Worm (Caenorhabditis elegans) whole organism, young adult: ENCODE data around the gene ani-2.

ENCODE experiments used
- B0019.2 ChIP-seq: fragments of 200-800 bp; sonication (Bioruptor generic); conservative IDR thresholded peaks from 2 replicates; pipeline ENCODE4 v1.3.6; 2022; ENCODE audit warnings: missing genetic modification reagents, missing genetic modification characterization, missing compliant biosample characterization
- B0035.1 ChIP-seq: sonication (generic microtip); optimal IDR thresholded peaks from 2 replicates; lab custom pipeline; 2016; ENCODE audit warnings: missing genetic modification characterization, mild to moderate bottlenecking, missing compliant biosample characterization, missing genotype, missing genetic modification reagents
- D2030.7 ChIP-seq: fragments of 200-800 bp; sonication (Bioruptor generic); IDR thresholded peaks from 2 replicates; pipeline ENCODE4 v1.3.6; 2022; ENCODE audit warnings: missing genetic modification reagents, missing genetic modification characterization, missing compliant biosample characterization
- F10E7.11 ChIP-seq: sonication (generic microtip); optimal IDR thresholded peaks from 2 replicates; lab custom pipeline; 2017; ENCODE audit warnings: mild to moderate bottlenecking, missing genetic modification characterization, moderate library complexity, missing compliant biosample characterization
- F33H1.4 ChIP-seq: fragments of 200-800 bp; sonication (Bioruptor generic); IDR thresholded peaks from 2 replicates; pipeline ENCODE4 v1.3.6; 2022; ENCODE audit warnings: missing genetic modification reagents, missing genetic modification characterization, missing compliant biosample characterization
- F37B4.10 ChIP-seq: fragments of 200-800 bp; sonication (Bioruptor generic); IDR thresholded peaks from 2 replicates; pipeline ENCODE4 v1.3.6; 2022; ENCODE audit warnings: missing genetic modification characterization, missing compliant biosample characterization
- F39B2.1 ChIP-seq: fragments of 200-800 bp; sonication (Bioruptor generic); IDR thresholded peaks from 2 replicates; pipeline ENCODE4 v1.3.6; 2022; ENCODE audit warnings: missing genetic modification reagents, missing genetic modification characterization, missing compliant biosample characterization
- F49E8.2 ChIP-seq: sonication (generic microtip); optimal IDR thresholded peaks from 3 replicates; lab custom pipeline; 2017; ENCODE audit warnings: missing genetic modification characterization, mild to moderate bottlenecking, missing compliant biosample characterization, antibody characterized with exemption, moderate library complexity; ENCODE audit not compliant: insufficient read depth
- Y67H2A.10 ChIP-seq: fragments of 200-800 bp; sonication (Bioruptor generic); conservative IDR thresholded peaks from 2 replicates; pipeline ENCODE4 v1.3.6; 2022; ENCODE audit warnings: missing genetic modification reagents, missing genetic modification characterization, missing compliant biosample characterization
- Y79H2A.3 ChIP-seq: fragments of 200-800 bp; sonication (Bioruptor generic); conservative IDR thresholded peaks from 2 replicates; pipeline ENCODE4 v1.3.6; 2022; ENCODE audit warnings: missing genetic modification reagents, missing genetic modification characterization, missing compliant biosample characterization
- Y95B8A.8 ChIP-seq: fragments of 200-800 bp; sonication (Bioruptor generic); IDR thresholded peaks from 2 replicates; pipeline ENCODE4 v1.3.6; 2022; ENCODE audit warnings: missing genetic modification reagents, missing genetic modification characterization, missing compliant biosample characterization
- ZK185.1 ChIP-seq: sonication (generic microtip); optimal IDR thresholded peaks from 2 replicates; lab custom pipeline; 2016; ENCODE audit warnings: mild to moderate bottlenecking, missing genetic modification characterization, missing compliant biosample characterization; ENCODE audit not compliant: poor library complexity, severe bottlenecking
- ama-1 ChIP-seq, 3 experiments: fragments of 150-350 bp in 1 of 3; sonication (generic microtip) in 2 of 3; optimal IDR thresholded peaks; 2 replicates each; lab custom pipeline; 2014 to 2018; ENCODE audit warnings: missing biosample characterization in 2 of 3, missing genetic modification characterization in 2 of 3, missing genetic modification reagents in 2 of 3
- cebp-1 ChIP-seq, 2 experiments: fragments of 200-800 bp in 1 of 2; sonication (Bioruptor generic) in 1 of 2; sonication (generic microtip) in 1 of 2; IDR thresholded peaks in 1 of 2; optimal IDR thresholded peaks in 1 of 2; 2 replicates each; pipeline versions ENCODE4 v1.3.6 to Lab custom; 2017 to 2022; ENCODE audit warnings: missing compliant biosample characterization in 2 of 2, missing genetic modification characterization in 2 of 2, mild to moderate bottlenecking in 1 of 2, missing genetic modification reagents in 1 of 2, moderate library complexity in 1 of 2
- dox-1 ChIP-seq: fragments of 200-800 bp; sonication (Bioruptor generic); IDR thresholded peaks from 2 replicates; pipeline ENCODE4 v1.3.6; 2022; ENCODE audit warnings: missing genetic modification reagents, missing genetic modification characterization, missing compliant biosample characterization
- dpff-1 ChIP-seq: sonication (generic microtip); optimal IDR thresholded peaks from 2 replicates; lab custom pipeline; 2017; ENCODE audit warnings: mild to moderate bottlenecking, missing genetic modification characterization, missing compliant biosample characterization
- dpl-1 ChIP-seq: fragments of 150-350 bp; optimal IDR thresholded peaks from 2 replicates; lab custom pipeline; 2014; ENCODE audit warnings: missing biosample characterization, missing genetic modification reagents, missing genetic modification characterization
- egl-44 ChIP-seq: fragments of 200-800 bp; sonication (Bioruptor generic); IDR thresholded peaks from 2 replicates; pipeline ENCODE4 v1.3.6; 2022; ENCODE audit warnings: missing genetic modification reagents, missing genetic modification characterization, missing compliant biosample characterization
- egrh-3 ChIP-seq: fragments of 200-800 bp; sonication (Bioruptor generic); IDR thresholded peaks from 2 replicates; pipeline ENCODE4 v1.3.6; 2022; ENCODE audit warnings: missing genetic modification reagents, missing genetic modification characterization, missing compliant biosample characterization
- fkh-3 ChIP-seq: sonication (generic microtip); optimal IDR thresholded peaks from 2 replicates; lab custom pipeline; 2016; ENCODE audit warnings: mild to moderate bottlenecking, missing genetic modification characterization, missing compliant biosample characterization
- gei-17 ChIP-seq: fragments of 200-800 bp; sonication (Bioruptor generic); optimal IDR thresholded peaks from 2 replicates; lab custom pipeline; 2018; ENCODE audit warnings: mild to moderate bottlenecking, missing genetic modification characterization, missing compliant biosample characterization
- hlh-12 ChIP-seq: sonication (generic microtip); optimal IDR thresholded peaks from 2 replicates; lab custom pipeline; 2016; ENCODE audit warnings: missing genetic modification characterization, missing compliant biosample characterization
- let-526 ChIP-seq: fragments of 200-800 bp; sonication (Bioruptor generic); IDR thresholded peaks from 2 replicates; pipeline ENCODE4 v1.3.6; 2022; ENCODE audit warnings: missing genetic modification reagents, missing genetic modification characterization, missing compliant biosample characterization
- let-607 ChIP-seq, 2 experiments: fragments of 200-800 bp in 1 of 2; sonication (Bioruptor generic) in 1 of 2; sonication (generic microtip) in 1 of 2; optimal IDR thresholded peaks; 2 replicates each; lab custom pipeline; 2016 to 2018; ENCODE audit warnings: mild to moderate bottlenecking in 2 of 2, missing compliant biosample characterization in 2 of 2, missing genetic modification characterization in 2 of 2, moderate library complexity in 2 of 2, missing genotype in 1 of 2
- lin-54 ChIP-seq: fragments of 200-800 bp; sonication (Bioruptor generic); optimal IDR thresholded peaks from 2 replicates; lab custom pipeline; 2018; ENCODE audit warnings: mild to moderate bottlenecking, missing genetic modification characterization, missing compliant biosample characterization
- lir-1 ChIP-seq: fragments of 200-800 bp; sonication (Bioruptor generic); conservative IDR thresholded peaks from 2 replicates; pipeline ENCODE4 v1.3.6; 2022; ENCODE audit warnings: missing genetic modification reagents, missing genetic modification characterization, missing compliant biosample characterization
- madf-8 ChIP-seq: fragments of 200-800 bp; sonication (Bioruptor generic); conservative IDR thresholded peaks from 2 replicates; pipeline ENCODE4 v1.3.6; 2022; ENCODE audit warnings: missing genetic modification reagents, missing genetic modification characterization, missing compliant biosample characterization
- nhr-120 ChIP-seq: fragments of 200-800 bp; sonication (Bioruptor generic); IDR thresholded peaks from 2 replicates; pipeline ENCODE4 v1.3.6; 2022; ENCODE audit warnings: missing genetic modification characterization, missing compliant biosample characterization
- nhr-80 ChIP-seq: sonication (generic microtip); optimal IDR thresholded peaks from 2 replicates; lab custom pipeline; 2016; ENCODE audit warnings: missing genetic modification characterization, missing compliant biosample characterization
- rec-8 ChIP-seq, 2 experiments: sonication (generic microtip); optimal IDR thresholded peaks; 2 replicates each; lab custom pipeline; 2016; ENCODE audit warnings: mild to moderate bottlenecking in 2 of 2, missing genetic modification characterization in 2 of 2, missing genetic modification reagents in 2 of 2, missing genotype in 2 of 2, missing biosample characterization in 1 of 2, missing compliant biosample characterization in 1 of 2, moderate library complexity in 1 of 2
- snpc-4 ChIP-seq, 5 experiments: fragments of 150-350 bp in 1 of 5; sonication (generic microtip) in 4 of 5; optimal IDR thresholded peaks; 2 replicates each; lab custom pipeline; 2014 to 2018; ENCODE audit warnings: missing genetic modification characterization in 5 of 5, missing biosample characterization in 3 of 5, antibody characterized with exemption in 2 of 5, mild to moderate bottlenecking in 2 of 5, missing compliant biosample characterization in 2 of 5, missing genotype in 2 of 5, moderate library complexity in 2 of 5, missing genetic modification reagents in 1 of 5
- tlf-1 ChIP-seq: fragments of 200-800 bp; sonication (Bioruptor generic); optimal IDR thresholded peaks from 2 replicates; lab custom pipeline; 2018; ENCODE audit warnings: mild to moderate bottlenecking, missing genetic modification characterization, missing compliant biosample characterization
- zim-3 ChIP-seq: sonication (generic microtip); optimal IDR thresholded peaks from 2 replicates; lab custom pipeline; 2017; ENCODE audit warnings: mild to moderate bottlenecking, missing genetic modification characterization, moderate library complexity, missing compliant biosample characterization
- ztf-18 ChIP-seq: sonication (generic microtip); optimal IDR thresholded peaks from 2 replicates; lab custom pipeline; 2016; ENCODE audit warnings: missing genotype, mild to moderate bottlenecking, missing genetic modification characterization, missing compliant biosample characterization
- ztf-26 ChIP-seq: sonication (generic microtip); optimal IDR thresholded peaks from 2 replicates; lab custom pipeline; 2017; ENCODE audit warnings: missing genetic modification characterization, missing compliant biosample characterization

The ani-2 gene

ce11 chrII:6383183-6383695 lies 18.1 kb upstream of the ani-2 start, which contains the start of gene F58F12.1 (continued):
- peak; percentile 27 for TF ChIP-seq snpc-4 (GFP tag; optimal IDR thresholded peaks at IDR 0.05; lab: Kevin White, UChicago)
- TF ChIP-seq snpc-4 (tag; optimal IDR thresholded peaks at IDR 0.05; lab: Kevin White, UChicago): peak in 2 of 4 experiments; percentile 24 to 57
- TF ChIP-seq cebp-1 (GFP tag; IDR thresholded peaks at IDR 0.05; lab: Robert Waterston, UW): no peak
- peak; percentile 10 for TF ChIP-seq cebp-1 (tag; optimal IDR thresholded peaks at IDR 0.05; lab: Kevin White, UChicago)
- TF ChIP-seq dpff-1 (tag; lab: Kevin White, UChicago): no peak
- 0 out of 2 replicates have a peak, but pooled peaks have one; percentile 25 for TF ChIP-seq Y67H2A.10
- TF ChIP-seq tlf-1 (GFP tag; lab: Kevin White, UChicago): peak; percentile 5
- no peak for TF ChIP-seq B0019.2 (GFP tag; lab: Robert Waterston, UW)
- peak; percentile 63 for TF ChIP-seq ZK185.1
- TF ChIP-seq ztf-18 (tag; lab: Kevin White, UChicago): peak; percentile 41
- no peak for TF ChIP-seq rec-8 (tag; optimal IDR thresholded peaks at IDR 0.05; lab: Kevin White, UChicago)
- TF ChIP-seq F33H1.4 (GFP tag; lab: Robert Waterston, UW): peak; percentile 15; the same call in 1 of the 2 replicates
- no peak for TF ChIP-seq madf-8 (GFP tag; lab: Robert Waterston, UW)
- TF ChIP-seq let-607 (tag; optimal IDR thresholded peaks at IDR 0.05; lab: Kevin White, UChicago): no peak

DNA sequence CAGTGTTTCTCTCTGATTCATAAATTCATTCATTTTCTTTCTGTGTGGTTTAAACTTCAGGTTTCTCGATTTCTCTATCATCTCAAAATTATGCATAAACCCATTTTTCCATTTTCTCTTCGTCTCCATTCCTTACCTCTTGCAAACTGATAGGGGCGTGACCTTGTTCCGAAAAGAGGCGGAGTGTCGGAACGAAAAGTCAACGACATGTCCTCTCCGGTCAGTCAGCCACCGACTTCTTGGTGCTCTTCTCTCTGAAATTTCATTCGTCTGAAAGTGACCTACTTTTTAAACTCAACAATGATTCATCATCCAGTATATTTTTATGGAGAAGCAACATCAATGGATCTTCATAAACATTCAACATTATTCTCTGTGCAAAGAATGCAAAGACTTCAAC lies 15.7 kb upstream of the ani-2 start, which contains the start of gene F58F12.12:
Gene F58F12.12 (plus strand): TSS at position 301 of the 400 bp plus-strand sequence.
- TF ChIP-seq B0035.1 (tag; lab: Kevin White, UChicago) (no peak), hlh-12 (no peak), dpl-1 (GFP tag; lab: Kevin White, UChicago) (no peak), gei-17 (GFP tag; lab: Kevin White, UChicago) (no peak), nhr-80 (peak; percentile 14), F37B4.10 (GFP tag; lab: Robert Waterston, UW) (no peak), ama-1 (optimal IDR thresholded peaks at IDR 0.05; lab: Kevin White, UChicago) (no peak), ama-1 (GFP tag; optimal IDR thresholded peaks at IDR 0.05; lab: Kevin White, UChicago) (no peak)

DNA sequence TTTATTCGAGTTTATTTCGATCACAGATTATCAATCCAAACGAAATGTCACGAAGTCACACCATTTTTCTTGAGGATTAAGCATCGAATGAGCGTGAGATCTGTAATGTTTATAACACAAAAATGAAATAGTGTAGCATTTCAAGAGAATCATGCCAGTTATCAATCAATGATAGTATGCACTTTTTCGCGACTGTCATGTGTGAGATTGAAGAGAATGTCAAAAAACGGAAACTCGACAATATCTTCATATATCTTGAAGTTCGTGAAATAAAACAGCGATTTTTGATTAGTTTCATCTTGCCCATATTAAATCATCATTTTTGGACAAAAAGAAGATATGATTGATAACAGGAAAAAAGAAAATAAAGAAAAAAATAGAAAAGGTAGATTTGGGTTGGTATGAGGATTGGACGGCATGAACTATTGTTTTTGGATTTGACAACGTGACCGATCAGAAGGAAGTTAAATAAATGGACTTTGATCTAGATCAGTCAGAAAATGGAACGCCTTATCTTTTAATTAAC lies 13.9 kb upstream of the ani-2 start:
- TF ChIP-seq fkh-3 (tag; lab: Kevin White, UChicago) (no peak), F39B2.1 (GFP tag; lab: Robert Waterston, UW) (no peak), Y95B8A.8 (GFP tag; lab: Robert Waterston, UW) (no peak), nhr-80 (no peak), dox-1 (GFP tag; lab: Robert Waterston, UW) (no peak), D2030.7 (GFP tag; lab: Robert Waterston, UW) (no peak), F10E7.11 (no peak), nhr-120 (no peak), lir-1 (no peak), let-526 (GFP tag; lab: Robert Waterston, UW) (no peak), egrh-3 (GFP tag; lab: Robert Waterston, UW) (no peak), Y79H2A.3 (GFP tag; lab: Robert Waterston, UW) (no peak), lin-54 (no peak), egl-44 (GFP tag; lab: Robert Waterston, UW) (no peak), F49E8.2 (tag; lab: Kevin White, UChicago) (no peak), zim-3 (no peak), ztf-26 (tag; lab: Kevin White, UChicago) (no peak)
